Worm (Caenorhabditis elegans) whole organism, young adult: Measurements from ENCODE around the gene brp-1.

Source experiments
- B0336.3 ChIP-seq: fragments of 200-800 bp; sonication (Bioruptor generic); IDR thresholded peaks from 2 replicates; pipeline ENCODE4 v1.3.6; 2022; ENCODE audit warnings: missing genetic modification characterization, missing compliant biosample characterization
- C06A6.2 ChIP-seq: fragments of 200-800 bp; sonication (Bioruptor generic); conservative IDR thresholded peaks from 2 replicates; pipeline ENCODE4 v1.3.6; 2022; ENCODE audit warnings: missing genetic modification characterization, missing compliant biosample characterization
- C17E4.6 ChIP-seq: fragments of 200-800 bp; sonication (Bioruptor generic); IDR thresholded peaks from 2 replicates; pipeline ENCODE4 v1.3.6; 2022; ENCODE audit warnings: missing genetic modification reagents, missing genetic modification characterization, missing compliant biosample characterization
- D2030.7 ChIP-seq: fragments of 200-800 bp; sonication (Bioruptor generic); IDR thresholded peaks from 2 replicates; pipeline ENCODE4 v1.3.6; 2022; ENCODE audit warnings: missing genetic modification reagents, missing genetic modification characterization, missing compliant biosample characterization
- F33H1.4 ChIP-seq: fragments of 200-800 bp; sonication (Bioruptor generic); IDR thresholded peaks from 2 replicates; pipeline ENCODE4 v1.3.6; 2022; ENCODE audit warnings: missing genetic modification reagents, missing genetic modification characterization, missing compliant biosample characterization
- F37B4.10 ChIP-seq: fragments of 200-800 bp; sonication (Bioruptor generic); IDR thresholded peaks from 2 replicates; pipeline ENCODE4 v1.3.6; 2022; ENCODE audit warnings: missing genetic modification characterization, missing compliant biosample characterization
- F52B5.7 ChIP-seq: sonication (generic microtip); optimal IDR thresholded peaks from 2 replicates; lab custom pipeline; 2016; ENCODE audit warnings: mild to moderate bottlenecking, missing genetic modification characterization, missing compliant biosample characterization
- F57C9.4 ChIP-seq: sonication (generic microtip); optimal IDR thresholded peaks from 2 replicates; lab custom pipeline; 2017; ENCODE audit warnings: mild to moderate bottlenecking, missing genetic modification characterization, missing compliant biosample characterization
- K12H6.12 ChIP-seq: fragments of 200-800 bp; sonication (Bioruptor generic); optimal IDR thresholded peaks from 2 replicates; lab custom pipeline; 2018; ENCODE audit warnings: mild to moderate bottlenecking, missing genetic modification characterization, missing compliant biosample characterization
- Y56A3A.18 ChIP-seq: fragments of 200-800 bp; sonication (Bioruptor generic); IDR thresholded peaks from 2 replicates; pipeline ENCODE4 v1.3.6; 2022; ENCODE audit warnings: missing genetic modification reagents, missing genetic modification characterization, missing compliant biosample characterization
- Y95B8A.8 ChIP-seq: fragments of 200-800 bp; sonication (Bioruptor generic); IDR thresholded peaks from 2 replicates; pipeline ENCODE4 v1.3.6; 2022; ENCODE audit warnings: missing genetic modification reagents, missing genetic modification characterization, missing compliant biosample characterization
- aptf-2 ChIP-seq: fragments of 200-800 bp; sonication (Bioruptor generic); conservative IDR thresholded peaks from 2 replicates; pipeline ENCODE4 v1.3.6; 2022; ENCODE audit warnings: missing genetic modification reagents, missing genetic modification characterization, missing compliant biosample characterization
- attf-5 ChIP-seq: fragments of 200-800 bp; sonication (Bioruptor generic); optimal IDR thresholded peaks from 2 replicates; lab custom pipeline; 2018; ENCODE audit warnings: mild to moderate bottlenecking, missing genetic modification characterization, missing compliant biosample characterization
- bed-1 ChIP-seq: fragments of 200-800 bp; sonication (Bioruptor generic); IDR thresholded peaks from 2 replicates; pipeline ENCODE4 v1.3.6; 2022; ENCODE audit warnings: missing genetic modification reagents, missing genetic modification characterization, missing compliant biosample characterization
- bed-2 ChIP-seq: fragments of 200-800 bp; sonication (Bioruptor generic); IDR thresholded peaks from 2 replicates; pipeline ENCODE4 v1.3.6; 2022; ENCODE audit warnings: missing genetic modification reagents, missing genetic modification characterization, missing compliant biosample characterization
- ceh-100 ChIP-seq: fragments of 200-800 bp; sonication (Bioruptor generic); IDR thresholded peaks from 2 replicates; pipeline ENCODE4 v1.3.6; 2022; ENCODE audit warnings: missing genetic modification reagents, missing genetic modification characterization, missing compliant biosample characterization
- ceh-27 ChIP-seq: fragments of 200-800 bp; sonication (Bioruptor generic); optimal IDR thresholded peaks from 2 replicates; lab custom pipeline; 2018; ENCODE audit warnings: mild to moderate bottlenecking, missing genetic modification characterization, moderate library complexity, missing compliant biosample characterization
- ceh-40 ChIP-seq: fragments of 200-800 bp; sonication (Bioruptor generic); IDR thresholded peaks from 2 replicates; pipeline ENCODE4 v1.3.6; 2022; ENCODE audit warnings: missing genetic modification characterization, missing compliant biosample characterization
- ceh-58 ChIP-seq: fragments of 200-800 bp; sonication (Bioruptor generic); IDR thresholded peaks from 2 replicates; pipeline ENCODE4 v1.3.6; 2022; ENCODE audit warnings: missing genetic modification characterization, missing compliant biosample characterization
- ceh-91 ChIP-seq: fragments of 200-800 bp; sonication (Bioruptor generic); IDR thresholded peaks from 2 replicates; pipeline ENCODE4 v1.3.6; 2022; ENCODE audit warnings: missing genetic modification reagents, missing genetic modification characterization, missing compliant biosample characterization
- dox-1 ChIP-seq: fragments of 200-800 bp; sonication (Bioruptor generic); IDR thresholded peaks from 2 replicates; pipeline ENCODE4 v1.3.6; 2022; ENCODE audit warnings: missing genetic modification reagents, missing genetic modification characterization, missing compliant biosample characterization
- dpff-1 ChIP-seq: sonication (generic microtip); optimal IDR thresholded peaks from 2 replicates; lab custom pipeline; 2017; ENCODE audit warnings: mild to moderate bottlenecking, missing genetic modification characterization, missing compliant biosample characterization
- egl-18 ChIP-seq: fragments of 200-800 bp; sonication (Bioruptor generic); IDR thresholded peaks from 2 replicates; pipeline ENCODE4 v1.3.6; 2022; ENCODE audit warnings: missing genetic modification reagents, missing genetic modification characterization, missing compliant biosample characterization
- egl-44 ChIP-seq: fragments of 200-800 bp; sonication (Bioruptor generic); IDR thresholded peaks from 2 replicates; pipeline ENCODE4 v1.3.6; 2022; ENCODE audit warnings: missing genetic modification reagents, missing genetic modification characterization, missing compliant biosample characterization
- egrh-3 ChIP-seq: fragments of 200-800 bp; sonication (Bioruptor generic); IDR thresholded peaks from 2 replicates; pipeline ENCODE4 v1.3.6; 2022; ENCODE audit warnings: missing genetic modification reagents, missing genetic modification characterization, missing compliant biosample characterization
- ets-4 ChIP-seq: fragments of 200-800 bp; sonication (Bioruptor generic); optimal IDR thresholded peaks from 2 replicates; lab custom pipeline; 2018; ENCODE audit warnings: mild to moderate bottlenecking, missing genetic modification characterization, missing compliant biosample characterization
- fkh-3 ChIP-seq: sonication (generic microtip); optimal IDR thresholded peaks from 2 replicates; lab custom pipeline; 2016; ENCODE audit warnings: mild to moderate bottlenecking, missing genetic modification characterization, missing compliant biosample characterization
- hmg-1.2 ChIP-seq: fragments of 200-800 bp; sonication (Bioruptor generic); IDR thresholded peaks from 2 replicates; pipeline ENCODE4 v1.3.6; 2022; ENCODE audit warnings: missing genetic modification reagents, missing genetic modification characterization, missing compliant biosample characterization
- hrde-1 ChIP-seq: sonication (generic microtip); optimal IDR thresholded peaks from 2 replicates; lab custom pipeline; 2016; ENCODE audit warnings: missing genetic modification characterization, mild to moderate bottlenecking, missing compliant biosample characterization, moderate library complexity, missing genotype, missing genetic modification reagents, borderline replicate concordance
- let-526 ChIP-seq: fragments of 200-800 bp; sonication (Bioruptor generic); IDR thresholded peaks from 2 replicates; pipeline ENCODE4 v1.3.6; 2022; ENCODE audit warnings: missing genetic modification reagents, missing genetic modification characterization, missing compliant biosample characterization
- let-607 ChIP-seq, 2 experiments: fragments of 200-800 bp in 1 of 2; sonication (Bioruptor generic) in 1 of 2; sonication (generic microtip) in 1 of 2; optimal IDR thresholded peaks; 2 replicates each; lab custom pipeline; 2016 to 2018; ENCODE audit warnings: mild to moderate bottlenecking in 2 of 2, missing compliant biosample characterization in 2 of 2, missing genetic modification characterization in 2 of 2, moderate library complexity in 2 of 2, missing genotype in 1 of 2
- lin-26 ChIP-seq: fragments of 200-800 bp; sonication (Bioruptor generic); IDR thresholded peaks from 2 replicates; pipeline ENCODE4 v1.3.6; 2022; ENCODE audit warnings: missing genetic modification reagents, missing genetic modification characterization, missing compliant biosample characterization
- lin-35 ChIP-seq, 3 experiments: fragments of 150-350 bp in 2 of 3; sonication (generic microtip) in 1 of 3; optimal IDR thresholded peaks; 2 replicates each; lab custom pipeline; 2014 to 2018; ENCODE audit warnings: missing biosample characterization in 3 of 3, missing genetic modification characterization in 3 of 3, missing genetic modification reagents in 3 of 3
- lin-40 ChIP-seq: sonication (generic microtip); optimal IDR thresholded peaks from 2 replicates; lab custom pipeline; 2016; ENCODE audit warnings: missing genetic modification characterization, mild to moderate bottlenecking, missing compliant biosample characterization, missing genotype, missing genetic modification reagents
- lin-54 ChIP-seq: fragments of 200-800 bp; sonication (Bioruptor generic); optimal IDR thresholded peaks from 2 replicates; lab custom pipeline; 2018; ENCODE audit warnings: mild to moderate bottlenecking, missing genetic modification characterization, missing compliant biosample characterization
- madf-10 ChIP-seq: sonication (generic microtip); optimal IDR thresholded peaks from 2 replicates; lab custom pipeline; 2016; ENCODE audit warnings: mild to moderate bottlenecking, missing genetic modification characterization, missing compliant biosample characterization
- madf-3 ChIP-seq: fragments of 200-800 bp; sonication (Bioruptor generic); IDR thresholded peaks from 2 replicates; pipeline ENCODE4 v1.3.6; 2022; ENCODE audit warnings: missing genetic modification reagents, missing genetic modification characterization, missing compliant biosample characterization
- mel-28 ChIP-seq: sonication (generic microtip); optimal IDR thresholded peaks from 2 replicates; lab custom pipeline; 2016; ENCODE audit warnings: borderline replicate concordance, mild to moderate bottlenecking, missing genetic modification characterization, missing compliant biosample characterization
- nfyb-1 ChIP-seq: fragments of 200-800 bp; sonication (Bioruptor generic); IDR thresholded peaks from 2 replicates; pipeline ENCODE4 v1.3.6; 2022; ENCODE audit warnings: missing genetic modification reagents, missing genetic modification characterization, missing compliant biosample characterization
- nhr-179 ChIP-seq: sonication (generic microtip); optimal IDR thresholded peaks from 2 replicates; lab custom pipeline; 2016; ENCODE audit warnings: mild to moderate bottlenecking, missing genetic modification characterization, missing compliant biosample characterization
- rcor-1 ChIP-seq: fragments of 200-800 bp; sonication (Bioruptor generic); IDR thresholded peaks from 2 replicates; pipeline ENCODE4 v1.3.6; 2022; ENCODE audit warnings: missing genetic modification reagents, missing genetic modification characterization, missing compliant biosample characterization
- snpc-3.4 ChIP-seq: sonication (generic microtip); optimal IDR thresholded peaks from 2 replicates; lab custom pipeline; 2017; ENCODE audit warnings: missing genetic modification characterization, mild to moderate bottlenecking, missing compliant biosample characterization, antibody characterized with exemption, moderate library complexity, missing genotype, missing genetic modification reagents
- snpc-4 ChIP-seq, 5 experiments: fragments of 150-350 bp in 1 of 5; sonication (generic microtip) in 4 of 5; optimal IDR thresholded peaks; 2 replicates each; lab custom pipeline; 2014 to 2018; ENCODE audit warnings: missing genetic modification characterization in 5 of 5, missing biosample characterization in 3 of 5, antibody characterized with exemption in 2 of 5, mild to moderate bottlenecking in 2 of 5, missing compliant biosample characterization in 2 of 5, missing genotype in 2 of 5, moderate library complexity in 2 of 5, missing genetic modification reagents in 1 of 5
- sptf-2 ChIP-seq: fragments of 200-800 bp; sonication (Bioruptor generic); optimal IDR thresholded peaks from 2 replicates; lab custom pipeline; 2018; ENCODE audit warnings: mild to moderate bottlenecking, missing genetic modification characterization, missing compliant biosample characterization
- tbx-9 ChIP-seq: sonication (generic microtip); optimal IDR thresholded peaks from 2 replicates; lab custom pipeline; 2016; ENCODE audit warnings: borderline replicate concordance, missing genetic modification characterization, inconsistent platforms, missing compliant biosample characterization
- unc-62 ChIP-seq: fragments of 150-350 bp; optimal IDR thresholded peaks from 2 replicates; lab custom pipeline; 2014; ENCODE audit warnings: missing biosample characterization, missing genetic modification reagents, missing genetic modification characterization
- ztf-18 ChIP-seq: sonication (generic microtip); optimal IDR thresholded peaks from 2 replicates; lab custom pipeline; 2016; ENCODE audit warnings: missing genotype, mild to moderate bottlenecking, missing genetic modification characterization, missing compliant biosample characterization
- ztf-22 ChIP-seq: fragments of 200-800 bp; sonication (Bioruptor generic); optimal IDR thresholded peaks from 2 replicates; lab custom pipeline; 2018; ENCODE audit warnings: mild to moderate bottlenecking, missing genetic modification characterization, moderate library complexity, missing compliant biosample characterization
- ztf-25 ChIP-seq: fragments of 200-800 bp; sonication (Bioruptor generic); IDR thresholded peaks from 2 replicates; pipeline ENCODE4 v1.3.6; 2022; ENCODE audit warnings: missing genetic modification reagents, missing genetic modification characterization, missing compliant biosample characterization

Gene brp-1

DNA sequence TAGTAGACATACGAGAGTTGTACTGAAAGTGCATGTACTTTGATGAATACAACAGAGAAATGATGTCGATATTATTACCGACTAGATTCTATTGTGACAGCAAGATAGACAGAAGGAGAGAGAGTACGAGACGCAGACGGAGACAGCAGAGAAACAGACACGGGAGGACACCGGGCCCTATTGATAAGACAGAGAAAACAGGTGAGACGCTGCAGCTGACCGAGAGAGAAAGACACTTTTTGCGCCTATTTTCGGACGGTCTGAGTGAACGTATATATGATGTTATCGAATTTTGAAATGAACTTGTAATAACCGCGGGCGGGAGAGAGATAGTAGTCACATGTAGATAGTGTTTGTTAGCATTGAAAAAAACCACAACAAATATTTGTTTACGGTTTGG lies 17.1 kb upstream of the brp-1 start (continued):
- TF ChIP-seq madf-10 (tag; lab: Kevin White, UChicago) (peak; percentile 10), ceh-27 (no peak), egl-18 (GFP tag; lab: Robert Waterston, UW) (no peak), ztf-25 (GFP tag; lab: Robert Waterston, UW) (no peak), B0336.3 (peak; percentile 83; the same call in 1 of the 2 replicates), hmg-1.2 (GFP tag; lab: Robert Waterston, UW) (peak; percentile 47; the same call in 1 of the 2 replicates), ceh-100 (GFP tag; lab: Robert Waterston, UW) (no peak), snpc-4 (GFP tag; optimal IDR thresholded peaks at IDR 0.05; lab: Kevin White, UChicago) (no peak), snpc-4 (tag; optimal IDR thresholded peaks at IDR 0.05; lab: Kevin White, UChicago) (no peak), K12H6.12 (no peak), F52B5.7 (tag; lab: Kevin White, UChicago) (no peak), sptf-2 (GFP tag; lab: Kevin White, UChicago) (no peak), nhr-179 (tag; lab: Kevin White, UChicago) (no peak), attf-5 (peak; percentile 80), C17E4.6 (GFP tag; lab: Robert Waterston, UW) (no peak), unc-62 (GFP tag; lab: Kevin White, UChicago) (peak; percentile 42), C06A6.2 (GFP tag; lab: Robert Waterston, UW) (no peak), Y95B8A.8 (GFP tag; lab: Robert Waterston, UW) (no peak), egl-44 (no peak), madf-3 (GFP tag; lab: Robert Waterston, UW) (no peak), F57C9.4 (tag; lab: Kevin White, UChicago) (no peak), Y56A3A.18 (no peak), bed-2 (GFP tag; lab: Robert Waterston, UW) (no peak), nfyb-1 (GFP tag; lab: Robert Waterston, UW) (0 out of 2 replicates have a peak, but pooled peaks have one; percentile 35), fkh-3 (no peak), tbx-9 (tag; lab: Kevin White, UChicago) (no peak), dox-1 (GFP tag; lab: Robert Waterston, UW) (peak; percentile 78), lin-35 (GFP tag; optimal IDR thresholded peaks at IDR 0.05; lab: Kevin White, UChicago) (no peak), D2030.7 (GFP tag; lab: Robert Waterston, UW) (no peak), ztf-22 (GFP tag; lab: Kevin White, UChicago) (no peak), ceh-91 (GFP tag; lab: Robert Waterston, UW) (no peak), F33H1.4 (GFP tag; lab: Robert Waterston, UW) (no peak), lin-40 (peak; percentile 17), ceh-40 (GFP tag; lab: Robert Waterston, UW) (no peak), mel-28 (tag; lab: Kevin White, UChicago) (no peak), aptf-2 (no peak), ceh-58 (no peak), hrde-1 (tag; lab: Kevin White, UChicago) (no peak), rcor-1 (GFP tag; lab: Robert Waterston, UW) (no peak), F37B4.10 (GFP tag; lab: Robert Waterston, UW) (no peak), snpc-3.4 (no peak), let-607 (tag; optimal IDR thresholded peaks at IDR 0.05; lab: Kevin White, UChicago) (no peak), lin-54 (GFP tag; lab: Kevin White, UChicago) (no peak), let-526 (GFP tag; lab: Robert Waterston, UW) (no peak), bed-1 (GFP tag; lab: Robert Waterston, UW) (no peak), dpff-1 (tag; lab: Kevin White, UChicago) (no peak), lin-26 (no peak), ets-4 (GFP tag; lab: Kevin White, UChicago) (no peak), egrh-3 (0 out of 2 replicates have a peak, but pooled peaks have one; percentile 37), ztf-18 (no peak)
